Fruit fly (Drosophila melanogaster) whole organism, embryonic: ENCODE measurements around the gene Vha68-3.

ENCODE experiments used
- Ada2b ChIP-seq: fragments of 200-800 bp; sonication (Bioruptor generic); IDR thresholded peaks from 2 replicates; pipeline ENCODE4 v1.3.6; 2022; ENCODE audit warnings: missing biosample characterization, missing genetic modification characterization
- Blimp-1 ChIP-seq: fragments of 200-800 bp; sonication (Bioruptor generic); optimal IDR thresholded peaks from 3 replicates; lab custom pipeline; 2018; ENCODE audit warnings: missing biosample characterization, missing genetic modification characterization, mild to moderate bottlenecking, moderate library complexity, missing genetic modification reagents
- CG10366 ChIP-seq: fragments of 200-800 bp; sonication (Bioruptor generic); IDR thresholded peaks from 2 replicates; pipeline ENCODE4 v1.3.6; 2022; ENCODE audit warnings: missing biosample characterization, missing genetic modification characterization
- CG11504 ChIP-seq: fragments of 200-800 bp; sonication (Bioruptor generic); optimal IDR thresholded peaks from 3 replicates; lab custom pipeline; 2019; ENCODE audit warnings: missing biosample characterization, mild to moderate bottlenecking, missing genetic modification characterization, moderate library complexity
- CG11696 ChIP-seq: fragments of 200-800 bp; sonication (Bioruptor generic); IDR thresholded peaks from 2 replicates; pipeline ENCODE4 v1.3.6; 2022; ENCODE audit warnings: missing biosample characterization, missing genetic modification characterization
- CG12155 ChIP-seq: fragments of 200-800 bp; sonication (Bioruptor generic); optimal IDR thresholded peaks from 3 replicates; lab custom pipeline; 2016; ENCODE audit warnings: missing biosample characterization, missing genetic modification characterization
- CG13624 ChIP-seq: fragments of 200-800 bp; sonication (Bioruptor generic); optimal IDR thresholded peaks from 2 replicates; lab custom pipeline; 2016; ENCODE audit warnings: missing biosample characterization, missing genetic modification characterization
- CG14441 ChIP-seq: fragments of 200-800 bp; sonication (Bioruptor generic); IDR thresholded peaks from 2 replicates; pipeline ENCODE4 v1.3.6; 2022; ENCODE audit warnings: missing biosample characterization, missing genetic modification characterization
- CG17186 ChIP-seq: fragments of 200-800 bp; sonication (Bioruptor generic); optimal IDR thresholded peaks from 3 replicates; lab custom pipeline; 2017; ENCODE audit warnings: missing biosample characterization, missing genetic modification reagents, missing genetic modification characterization
- CG17385 ChIP-seq: fragments of 200-800 bp; sonication (Bioruptor generic); optimal IDR thresholded peaks from 3 replicates; lab custom pipeline; 2018; ENCODE audit warnings: missing biosample characterization, mild to moderate bottlenecking, missing genetic modification characterization
- CG17612 ChIP-seq: fragments of 200-800 bp; sonication (Bioruptor generic); IDR thresholded peaks from 2 replicates; pipeline ENCODE4 v1.3.6; 2022; ENCODE audit warnings: missing biosample characterization, missing genetic modification characterization
- CG18599 ChIP-seq: fragments of 200-800 bp; sonication (Bioruptor generic); optimal IDR thresholded peaks from 3 replicates; lab custom pipeline; 2017; ENCODE audit warnings: missing biosample characterization, missing genetic modification characterization, mild to moderate bottlenecking, moderate library complexity, missing genetic modification reagents
- CG2120 ChIP-seq: fragments of 200-800 bp; sonication (Bioruptor generic); optimal IDR thresholded peaks from 3 replicates; lab custom pipeline; 2016; ENCODE audit warnings: missing biosample characterization, missing genetic modification characterization
- CG2199 ChIP-seq: fragments of 200-800 bp; sonication (Bioruptor generic); IDR thresholded peaks from 3 replicates; pipeline ENCODE4 v1.3.6; 2022; ENCODE audit warnings: missing biosample characterization, missing genetic modification characterization
- CG2202 ChIP-seq: fragments of 200-800 bp; sonication (Bioruptor generic); optimal IDR thresholded peaks from 2 replicates; lab custom pipeline; 2018; ENCODE audit warnings: missing biosample characterization, mild to moderate bottlenecking, missing genetic modification characterization
- CG2678 ChIP-seq: fragments of 200-800 bp; sonication (Bioruptor generic); optimal IDR thresholded peaks from 3 replicates; lab custom pipeline; 2019; ENCODE audit warnings: missing biosample characterization, mild to moderate bottlenecking, missing genetic modification characterization, moderate library complexity
- CG2875 ChIP-seq: fragments of 200-800 bp; sonication (Bioruptor generic); optimal IDR thresholded peaks from 2 replicates; lab custom pipeline; 2017; ENCODE audit warnings: missing biosample characterization, mild to moderate bottlenecking, missing genetic modification characterization, missing genetic modification reagents
- CG32772 ChIP-seq: fragments of 200-800 bp; sonication (Bioruptor generic); IDR thresholded peaks from 2 replicates; pipeline ENCODE4 v1.3.6; 2022; ENCODE audit warnings: missing biosample characterization, missing genetic modification characterization
- CG7357 ChIP-seq: fragments of 200-800 bp; sonication (Bioruptor generic); IDR thresholded peaks from 3 replicates; pipeline ENCODE4 v1.3.6; 2022; ENCODE audit warnings: missing biosample characterization, missing genetic modification characterization
- CG7372 ChIP-seq: fragments of 200-800 bp; sonication (Bioruptor generic); IDR thresholded peaks from 2 replicates; pipeline ENCODE4 v1.3.6; 2022; ENCODE audit warnings: missing biosample characterization, missing genetic modification characterization
- CG7556 ChIP-seq: fragments of 200-800 bp; sonication (Bioruptor generic); optimal IDR thresholded peaks from 2 replicates; lab custom pipeline; 2017; ENCODE audit warnings: missing biosample characterization, mild to moderate bottlenecking, missing genetic modification characterization
- CG7839 ChIP-seq: fragments of 200-800 bp; sonication (Bioruptor generic); optimal IDR thresholded peaks from 3 replicates; lab custom pipeline; 2018; ENCODE audit warnings: missing biosample characterization, mild to moderate bottlenecking, missing genetic modification characterization, moderate library complexity
- H15 ChIP-seq: fragments of 200-800 bp; sonication (Bioruptor generic); IDR thresholded peaks from 3 replicates; pipeline ENCODE4 v1.3.6; 2022; ENCODE audit warnings: missing biosample characterization, missing genetic modification characterization
- Hmr ChIP-seq: fragments of 200-800 bp; sonication (Bioruptor generic); optimal IDR thresholded peaks from 3 replicates; lab custom pipeline; 2017; ENCODE audit warnings: mild to moderate bottlenecking, missing biosample characterization, missing genetic modification reagents, missing genetic modification characterization
- Hr51 ChIP-seq, 2 experiments: fragments of 200-800 bp; sonication (Bioruptor generic); optimal IDR thresholded peaks; 2 replicates in 1 of 2; 3 replicates in 1 of 2; lab custom pipeline; 2016 to 2018; ENCODE audit warnings: missing biosample characterization in 2 of 2, missing genetic modification characterization in 2 of 2, mild to moderate bottlenecking in 1 of 2, moderate library complexity in 1 of 2
- MTF-1 ChIP-seq: fragments of 200-800 bp; sonication (Bioruptor generic); optimal IDR thresholded peaks from 2 replicates; lab custom pipeline; 2018; ENCODE audit warnings: missing biosample characterization, mild to moderate bottlenecking, missing genetic modification characterization, borderline replicate concordance
- Mad ChIP-seq: fragments of 200-800 bp; sonication (Bioruptor generic); optimal IDR thresholded peaks from 2 replicates; lab custom pipeline; 2016; ENCODE audit warnings: missing biosample characterization, missing genetic modification characterization
- Meics ChIP-seq: fragments of 200-800 bp; sonication (Bioruptor generic); optimal IDR thresholded peaks from 2 replicates; lab custom pipeline; 2017; ENCODE audit warnings: missing biosample characterization, mild to moderate bottlenecking, missing genetic modification characterization
- Side ChIP-seq: fragments of 200-800 bp; sonication (Bioruptor generic); optimal IDR thresholded peaks from 2 replicates; lab custom pipeline; 2016; ENCODE audit warnings: missing biosample characterization, missing genetic modification characterization
- YL-1 ChIP-seq: fragments of 200-800 bp; sonication (Bioruptor generic); optimal IDR thresholded peaks from 3 replicates; lab custom pipeline; 2017; ENCODE audit warnings: missing biosample characterization, mild to moderate bottlenecking, missing genetic modification characterization
- bcd ChIP-seq: fragments of 200-800 bp; sonication (Bioruptor generic); optimal IDR thresholded peaks from 2 replicates; lab custom pipeline; 2017; ENCODE audit warnings: missing biosample characterization, mild to moderate bottlenecking, missing genetic modification characterization
- chif ChIP-seq, 2 experiments: fragments of 200-800 bp; sonication (Bioruptor generic); optimal IDR thresholded peaks; 3 replicates each; lab custom pipeline; 2016; ENCODE audit warnings: missing biosample characterization in 2 of 2, missing genetic modification characterization in 2 of 2
- corto ChIP-seq: fragments of 200-800 bp; sonication (Bioruptor generic); optimal IDR thresholded peaks from 2 replicates; lab custom pipeline; 2016; ENCODE audit warnings: missing biosample characterization, mild to moderate bottlenecking, missing genetic modification characterization, moderate library complexity
- dmrt11E ChIP-seq: fragments of 200-800 bp; sonication (Bioruptor generic); optimal IDR thresholded peaks from 3 replicates; lab custom pipeline; 2018; ENCODE audit warnings: missing biosample characterization, mild to moderate bottlenecking, missing genetic modification characterization, moderate library complexity
- dmrt99B ChIP-seq: fragments of 200-800 bp; sonication (Bioruptor generic); optimal IDR thresholded peaks from 2 replicates; lab custom pipeline; 2018; ENCODE audit warnings: missing biosample characterization, mild to moderate bottlenecking, missing genetic modification characterization, moderate library complexity
- dysf ChIP-seq: fragments of 200-800 bp; sonication (Bioruptor generic); IDR thresholded peaks from 3 replicates; pipeline ENCODE4 v1.3.6; 2022; ENCODE audit warnings: missing biosample characterization, missing genetic modification characterization
- eyg ChIP-seq: fragments of 200-800 bp; sonication (Bioruptor generic); optimal IDR thresholded peaks from 3 replicates; lab custom pipeline; 2016; ENCODE audit warnings: missing biosample characterization, missing genetic modification characterization
- gem ChIP-seq: fragments of 200-800 bp; sonication (Bioruptor generic); optimal IDR thresholded peaks from 2 replicates; lab custom pipeline; 2019; ENCODE audit warnings: missing biosample characterization, mild to moderate bottlenecking, missing genetic modification characterization, moderate library complexity
- hb ChIP-seq: fragments of 200-800 bp; sonication (Bioruptor generic); IDR thresholded peaks from 3 replicates; pipeline ENCODE4 v1.3.6; 2022; ENCODE audit warnings: missing biosample characterization, missing genetic modification characterization; ENCODE audit not compliant: partially characterized antibody
- hbn ChIP-seq: fragments of 200-800 bp; sonication (Bioruptor generic); IDR thresholded peaks from 2 replicates; pipeline ENCODE4 v1.3.6; 2022; ENCODE audit warnings: missing biosample characterization, missing genetic modification characterization; ENCODE audit not compliant: partially characterized antibody
- lab ChIP-seq: fragments of 200-800 bp; sonication (Bioruptor generic); optimal IDR thresholded peaks from 3 replicates; lab custom pipeline; 2017; ENCODE audit warnings: missing biosample characterization, missing genetic modification characterization, mild to moderate bottlenecking, moderate library complexity, missing genetic modification reagents
- lilli ChIP-seq: fragments of 200-800 bp; sonication (Bioruptor generic); optimal IDR thresholded peaks from 3 replicates; lab custom pipeline; 2016; ENCODE audit warnings: missing biosample characterization, missing genetic modification characterization
- oc ChIP-seq: fragments of 200-800 bp; sonication (Bioruptor generic); optimal IDR thresholded peaks from 2 replicates; lab custom pipeline; 2018; ENCODE audit warnings: missing biosample characterization, mild to moderate bottlenecking, missing genetic modification characterization, moderate library complexity
- pan ChIP-seq, 4 experiments: fragments of >200 bp in 3 of 4; fragments of 200-800 bp in 1 of 4; sonication (Bioruptor generic) in 1 of 4; optimal IDR thresholded peaks in 3 of 4; IDR thresholded peaks in 1 of 4; 2 replicates each; pipeline versions ENCODE4 v1.3.6 to Lab custom; 2017 to 2022; ENCODE audit warnings: missing biosample characterization in 2 of 4, missing genetic modification characterization in 2 of 4, mixed read lengths in 1 of 4
- sens ChIP-seq: fragments of 200-800 bp; sonication (Bioruptor generic); peaks from one replicate; lab custom pipeline; 2016; ENCODE audit warnings: missing biosample characterization, missing genetic modification characterization
- seq ChIP-seq: fragments of 200-800 bp; sonication (Bioruptor generic); IDR thresholded peaks from 2 replicates; pipeline ENCODE4 v1.3.6; 2022; ENCODE audit warnings: missing biosample characterization, missing genetic modification characterization
- tap ChIP-seq: fragments of 200-800 bp; optimal IDR thresholded peaks from 3 replicates; lab custom pipeline; 2019; ENCODE audit warnings: missing biosample characterization, mild to moderate bottlenecking, missing genetic modification characterization, moderate library complexity
- trh ChIP-seq: fragments of 200-800 bp; sonication (Bioruptor generic); optimal IDR thresholded peaks from 2 replicates; lab custom pipeline; 2016; ENCODE audit warnings: missing biosample characterization, missing genetic modification characterization
- unpg ChIP-seq: fragments of 200-800 bp; sonication (Bioruptor generic); optimal IDR thresholded peaks from 3 replicates; lab custom pipeline; 2018; ENCODE audit warnings: missing biosample characterization, mild to moderate bottlenecking, missing genetic modification characterization, moderate library complexity

The Vha68-3 gene

DNA sequence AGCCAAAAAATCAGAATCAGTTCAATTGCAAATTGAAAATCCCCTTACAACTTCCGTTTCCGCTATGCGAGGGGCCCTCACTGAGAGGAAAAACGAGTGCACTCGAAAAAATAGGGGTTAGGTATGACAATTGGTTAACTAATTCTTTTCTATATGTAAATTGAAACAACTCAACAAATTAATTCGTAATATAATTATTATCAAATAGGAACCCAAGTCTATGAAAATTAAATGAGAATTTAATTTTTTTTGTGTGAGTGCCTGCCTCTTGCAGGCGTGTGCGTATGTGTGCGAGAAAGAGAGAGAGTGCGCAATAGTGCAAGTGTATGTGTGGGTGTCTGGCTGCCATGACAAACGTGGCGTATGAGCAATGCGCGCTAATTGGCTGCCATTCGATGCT is 3.5 kb downstream of the Vha68-3 start (continued):
- peak; percentile 25 for TF ChIP-seq CG2678 (tag; lab: Kevin White, UChicago)
- TF ChIP-seq Mad (GFP tag; lab: Kevin White, UChicago), result no peak
- no peak; the same call in 1 of the 2 replicates for TF ChIP-seq CG10366 (GFP tag; lab: Robert Waterston, UW)
- no peak for TF ChIP-seq chif (GFP tag; optimal IDR thresholded peaks at IDR 0.05; lab: Kevin White, UChicago)
- 0 out of 2 replicates have a peak, but pooled peaks have one; percentile 26 for TF ChIP-seq CG14441 (GFP tag; lab: Robert Waterston, UW)
- no peak for TF ChIP-seq Side (GFP tag; lab: Kevin White, UChicago)
- TF ChIP-seq CG7357 (GFP tag; lab: Robert Waterston, UW), result no peak
- no peak for TF ChIP-seq CG2199 (GFP tag; lab: Robert Waterston, UW)
- TF ChIP-seq lilli, result no peak
- TF ChIP-seq hb (GFP tag; lab: Robert Waterston, UW), result 0 out of 3 replicates have a peak, but pooled peaks have one; percentile 20
- TF ChIP-seq corto (GFP tag; lab: Kevin White, UChicago), result no peak
- 0 out of 2 replicates have a peak, but pooled peaks have one; percentile 35 for TF ChIP-seq CG32772 (GFP tag; lab: Robert Waterston, UW)
- peak; percentile 19 for TF ChIP-seq unpg (GFP tag; lab: Kevin White, UChicago)
- TF ChIP-seq bcd, result no peak
- TF ChIP-seq MTF-1 (GFP tag; lab: Kevin White, UChicago), result no peak
- TF ChIP-seq Hmr (GFP tag; lab: Kevin White, UChicago), result peak; percentile 42
- TF ChIP-seq trh (GFP tag; lab: Kevin White, UChicago), result no peak
- TF ChIP-seq eyg, result no peak
- no peak for TF ChIP-seq Ada2b (GFP tag; lab: Robert Waterston, UW)
- TF ChIP-seq CG12155 (GFP tag; lab: Kevin White, UChicago), result no peak
- TF ChIP-seq CG13624 (GFP tag; lab: Kevin White, UChicago), result no peak
- TF ChIP-seq oc (tag; lab: Kevin White, UChicago), result no peak
- 0 out of 3 replicates have a peak, but pooled peaks have one; percentile 17 for TF ChIP-seq H15
- peak; percentile 23 for TF ChIP-seq lab (GFP tag; lab: Kevin White, UChicago)
- no peak for TF ChIP-seq CG7372
- TF ChIP-seq CG11696 (GFP tag; lab: Robert Waterston, UW), result no peak
- TF ChIP-seq dmrt11E (tag; lab: Kevin White, UChicago), result no peak
- TF ChIP-seq CG2202 (tag; lab: Kevin White, UChicago), result no peak

DNA sequence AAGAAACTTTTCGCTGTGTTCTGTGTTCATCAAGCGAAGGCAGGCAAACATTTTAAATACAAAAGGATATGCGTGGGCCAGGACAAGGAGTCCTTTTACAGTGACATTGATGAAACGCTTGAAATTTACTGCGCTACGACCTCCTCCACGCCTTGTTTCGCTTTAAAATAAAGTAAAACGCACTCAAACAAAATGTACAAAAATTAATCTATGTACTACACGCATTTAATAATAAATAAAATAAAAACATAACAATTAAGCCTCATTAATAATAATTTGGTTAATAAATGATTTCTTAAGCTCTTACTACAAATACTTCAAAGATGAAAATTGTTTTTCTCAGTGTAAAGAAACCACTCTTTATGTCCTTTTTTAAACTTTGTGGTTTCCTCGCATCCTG is 6.5 kb downstream of the Vha68-3 start:
- TF ChIP-seq YL-1 (GFP tag; lab: Kevin White, UChicago), result no peak
- no peak for TF ChIP-seq pan (optimal IDR thresholded peaks at IDR 0.05; lab: Kevin White, UChicago)
- peak in 1 of 2 experiments; percentile 10 for TF ChIP-seq pan (GFP tag; optimal IDR thresholded peaks at IDR 0.05 in 1 of 2, IDR thresholded peaks at IDR 0.05 in 1 of 2)
- 0 out of 3 replicates have a peak, but pooled peaks have one; percentile 25 for TF ChIP-seq dysf (GFP tag; lab: Robert Waterston, UW)
- TF ChIP-seq Blimp-1 (GFP tag; lab: Kevin White, UChicago), result no peak
- peak; percentile 15 for TF ChIP-seq dmrt99B (tag; lab: Kevin White, UChicago)
- no peak for TF ChIP-seq CG17186 (GFP tag; lab: Kevin White, UChicago)
- TF ChIP-seq CG7556, result peak; percentile 33
- TF ChIP-seq CG17385 (GFP tag; lab: Kevin White, UChicago), result no peak
- peak; percentile 28 for TF ChIP-seq CG11504 (tag; lab: Kevin White, UChicago)
- TF ChIP-seq CG17612 (GFP tag; lab: Robert Waterston, UW), result no peak
- TF ChIP-seq CG2875, result no peak
- TF ChIP-seq CG2678 (tag; lab: Kevin White, UChicago), result peak; percentile 51
- TF ChIP-seq Hr51 (GFP tag; optimal IDR thresholded peaks at IDR 0.05; lab: Kevin White, UChicago), result peak in 1 of 2 experiments; percentile 23
- no peak for TF ChIP-seq seq
- TF ChIP-seq Meics, result peak; percentile 15
- TF ChIP-seq hbn (GFP tag; lab: Robert Waterston, UW), result no peak
- TF ChIP-seq Hmr (GFP tag; lab: Kevin White, UChicago), result peak; percentile 11
- peak; percentile 53 for TF ChIP-seq CG18599
- peak; percentile 33 for TF ChIP-seq gem (tag; lab: Kevin White, UChicago)
- peak; percentile 20 for TF ChIP-seq CG7839 (tag; lab: Kevin White, UChicago)
- TF ChIP-seq sens (GFP tag; lab: Kevin White, UChicago), result peak; percentile 37
- TF ChIP-seq CG2120 (GFP tag; lab: Kevin White, UChicago), result peak; percentile 1
- TF ChIP-seq tap (tag; lab: Kevin White, UChicago), result no peak
